Fruit fly (Drosophila melanogaster): ENCODE results near the gene mthl15.

- TF ChIP-seq bab1 (GFP tag; optimal IDR thresholded peaks at IDR 0.05) = no peak
- no peak for TF ChIP-seq tj (GFP tag; optimal IDR thresholded peaks at IDR 0.05)
- no peak for TF ChIP-seq ovo (GFP tag; optimal IDR thresholded peaks at IDR 0.05)
- TF ChIP-seq CG33017 (tag; optimal IDR thresholded peaks at IDR 0.05) = no peak
- no peak for TF ChIP-seq Crg-1 (GFP tag; optimal IDR thresholded peaks at IDR 0.05)
- TF ChIP-seq Hr96 (GFP tag; optimal IDR thresholded peaks at IDR 0.05) = no peak
- TF ChIP-seq kay (GFP tag; ENCODE audit: borderline replicate concordance) = no peak
- TF ChIP-seq CG11617 (GFP tag; optimal IDR thresholded peaks at IDR 0.05) = no peak
These were observed 34.1 kb upstream of the mthl15 start, which contains the start of gene trk for dm6 chr2L:10272224-10272623.
